Worm (Caenorhabditis elegans): Measurements from ENCODE around the gene C45B11.9.

- TF ChIP-seq nhr-42 (GFP tag; IDR thresholded peaks at IDR 0.05) (no peak), fos-1 (tag; optimal IDR thresholded peaks at IDR 0.05) (no peak), dmd-8 (GFP tag; IDR thresholded peaks at IDR 0.05) (no peak), snpc-4 (tag; optimal IDR thresholded peaks at IDR 0.05) (no peak), lin-13 (GFP tag; optimal IDR thresholded peaks at IDR 0.05) (no peak), unc-62 (GFP tag; optimal IDR thresholded peaks at IDR 0.05 in 1 of 2) (no peak), unc-62 (tag; optimal IDR thresholded peaks at IDR 0.05) (no peak)
Measured at ce11 chrV:11078874-11079273, 38.8 kb downstream of the C45B11.9 start.

All from whole organism, L4 larva.